Worm (Caenorhabditis elegans) whole organism, L4 larva: ENCODE data around the gene vps-54.

Source experiments
- D1046.2 ChIP-seq: fragments of 200-800 bp; sonication (Bioruptor generic); IDR thresholded peaks from 2 replicates; pipeline ENCODE4 v1.3.6; 2022; ENCODE audit warnings: missing genetic modification characterization, missing compliant biosample characterization
- F10B5.3 ChIP-seq: sonication (generic microtip); optimal IDR thresholded peaks from 2 replicates; lab custom pipeline; 2016; ENCODE audit warnings: mild to moderate bottlenecking, missing genetic modification characterization, missing compliant biosample characterization
- F26F4.8 ChIP-seq: fragments of 200-800 bp; sonication (Bioruptor generic); conservative IDR thresholded peaks from 2 replicates; pipeline ENCODE4 v1.3.6; 2022; ENCODE audit warnings: missing genetic modification characterization, missing compliant biosample characterization
- F44E2.7 ChIP-seq: fragments of 200-800 bp; sonication (Bioruptor generic); IDR thresholded peaks from 2 replicates; pipeline ENCODE4 v2.1.2; 2022; ENCODE audit warnings: missing genetic modification characterization, missing compliant biosample characterization
- Y105C5A.15 ChIP-seq: fragments of 200-800 bp; sonication (Bioruptor generic); IDR thresholded peaks from 2 replicates; pipeline ENCODE4 v1.3.6; 2022; ENCODE audit warnings: missing genetic modification characterization, missing compliant biosample characterization
- Y75B8A.6 ChIP-seq: fragments of 200-800 bp; sonication (Bioruptor generic); IDR thresholded peaks from 2 replicates; pipeline ENCODE4 v1.3.6; 2022; ENCODE audit warnings: missing genetic modification reagents, missing genetic modification characterization, missing compliant biosample characterization
- ZK337.2 ChIP-seq: fragments of 200-800 bp; sonication (Bioruptor generic); IDR thresholded peaks from 2 replicates; pipeline ENCODE4 v1.3.6; 2022; ENCODE audit warnings: missing genetic modification reagents, missing genetic modification characterization, missing compliant biosample characterization
- ZK546.5 ChIP-seq, 2 experiments: sonication (generic microtip); optimal IDR thresholded peaks; 2 replicates each; lab custom pipeline; 2017; ENCODE audit warnings: missing biosample characterization in 2 of 2, missing genetic modification characterization in 2 of 2
- attf-4 ChIP-seq: sonication (generic microtip); optimal IDR thresholded peaks from 3 replicates; lab custom pipeline; 2017; ENCODE audit warnings: missing biosample characterization, missing genetic modification characterization
- ceh-20 ChIP-seq: fragments of 200-800 bp; sonication (Bioruptor generic); IDR thresholded peaks from 2 replicates; pipeline ENCODE4 v1.3.6; 2022; ENCODE audit warnings: missing genetic modification reagents, missing genetic modification characterization, missing compliant biosample characterization
- ceh-32 ChIP-seq: sonication (generic microtip); optimal IDR thresholded peaks from 2 replicates; lab custom pipeline; 2016; ENCODE audit warnings: mild to moderate bottlenecking, missing genetic modification characterization, missing compliant biosample characterization; ENCODE audit not compliant: poor library complexity
- ceh-82 ChIP-seq: sonication (generic microtip); optimal IDR thresholded peaks from 2 replicates; lab custom pipeline; 2017; ENCODE audit warnings: missing biosample characterization, missing genetic modification characterization
- cey-2 ChIP-seq: sonication (generic microtip); optimal IDR thresholded peaks from 3 replicates; lab custom pipeline; 2017; ENCODE audit warnings: missing genetic modification characterization, mild to moderate bottlenecking, missing compliant biosample characterization, antibody characterized with exemption, borderline replicate concordance; ENCODE audit not compliant: insufficient read depth
- ctbp-1 ChIP-seq: fragments of 200-800 bp; sonication (Bioruptor generic); IDR thresholded peaks from 2 replicates; pipeline ENCODE4 v1.3.6; 2022; ENCODE audit warnings: missing genetic modification reagents, missing genetic modification characterization, missing compliant biosample characterization
- daf-12 ChIP-seq: fragments of 150-350 bp; optimal IDR thresholded peaks from 2 replicates; lab custom pipeline; 2014; ENCODE audit warnings: missing biosample characterization, missing genetic modification reagents, missing genetic modification characterization
- daf-16 ChIP-seq, 3 experiments: sonication (generic microtip); optimal IDR thresholded peaks; 2 replicates each; lab custom pipeline; 2016 to 2017; ENCODE audit warnings: missing genetic modification characterization in 3 of 3, missing genetic modification reagents in 3 of 3, mild to moderate bottlenecking in 2 of 3, missing compliant biosample characterization in 2 of 3, missing biosample characterization in 1 of 3, moderate library complexity in 1 of 3
- dmd-6 ChIP-seq: fragments of 200-800 bp; sonication (Bioruptor generic); IDR thresholded peaks from 2 replicates; pipeline ENCODE4 v1.3.6; 2022; ENCODE audit warnings: missing genetic modification reagents, missing genetic modification characterization, missing compliant biosample characterization
- dpl-1 ChIP-seq: fragments of 150-350 bp; optimal IDR thresholded peaks from 2 replicates; lab custom pipeline; 2014; ENCODE audit warnings: missing biosample characterization, missing genetic modification reagents, missing genetic modification characterization
- duxl-1 ChIP-seq: sonication (generic microtip); optimal IDR thresholded peaks from 2 replicates; lab custom pipeline; 2016; ENCODE audit warnings: mild to moderate bottlenecking, missing genetic modification characterization, moderate library complexity, missing compliant biosample characterization; ENCODE audit not compliant: poor library complexity
- dve-1 ChIP-seq: sonication (generic microtip); optimal IDR thresholded peaks from 2 replicates; lab custom pipeline; 2017; ENCODE audit warnings: antibody characterized with exemption, mild to moderate bottlenecking, missing genetic modification characterization, missing compliant biosample characterization; ENCODE audit not compliant: insufficient read depth
- egl-27 ChIP-seq: sonication (generic microtip); optimal IDR thresholded peaks from 3 replicates; lab custom pipeline; 2017; ENCODE audit warnings: missing biosample characterization, missing genetic modification reagents, missing genetic modification characterization
- hmg-1.1 ChIP-seq: fragments of 200-800 bp; sonication (Bioruptor generic); IDR thresholded peaks from 2 replicates; pipeline ENCODE4 v1.3.6; 2022; ENCODE audit warnings: missing genetic modification reagents, missing genetic modification characterization, missing compliant biosample characterization
- lim-7 ChIP-seq: fragments of 200-800 bp; sonication (Bioruptor generic); IDR thresholded peaks from 2 replicates; pipeline ENCODE4 v1.3.6; 2022; ENCODE audit warnings: missing genetic modification characterization, missing compliant biosample characterization
- lin-1 ChIP-seq: fragments of 200-800 bp; sonication (Bioruptor generic); IDR thresholded peaks from 2 replicates; pipeline ENCODE4 v1.3.6; 2022; ENCODE audit warnings: missing genetic modification reagents, missing genetic modification characterization, missing compliant biosample characterization
- lin-13 ChIP-seq: fragments of 150-350 bp; optimal IDR thresholded peaks from 2 replicates; lab custom pipeline; 2014; ENCODE audit warnings: missing biosample characterization, missing genetic modification reagents, missing genetic modification characterization
- lin-15B ChIP-seq: fragments of 150-350 bp; sonication (generic microtip); optimal IDR thresholded peaks from 3 replicates; lab custom pipeline; 2014; ENCODE audit warnings: missing biosample characterization, missing genetic modification characterization
- lin-29 ChIP-seq: fragments of 200-800 bp; sonication (Bioruptor generic); IDR thresholded peaks from 2 replicates; pipeline ENCODE4 v1.3.6; 2022; ENCODE audit warnings: missing genetic modification reagents, missing genetic modification characterization, missing compliant biosample characterization
- lin-39 ChIP-seq: fragments of 150-350 bp; optimal IDR thresholded peaks from 2 replicates; lab custom pipeline; 2014; ENCODE audit warnings: missing biosample characterization, missing genetic modification reagents, missing genetic modification characterization
- lsy-2 ChIP-seq, 2 experiments: fragments of 150-350 bp in 1 of 2; sonication (generic microtip) in 1 of 2; optimal IDR thresholded peaks; 2 replicates each; lab custom pipeline; 2014 to 2017; ENCODE audit warnings: missing biosample characterization in 2 of 2, missing genetic modification characterization in 2 of 2
- mdt-29 ChIP-seq: fragments of 200-800 bp; sonication (Bioruptor generic); IDR thresholded peaks from 2 replicates; pipeline ENCODE4 v1.3.6; 2022; ENCODE audit warnings: missing genetic modification reagents, missing genetic modification characterization, missing compliant biosample characterization
- mep-1 ChIP-seq: fragments of 150-350 bp; sonication (generic microtip); optimal IDR thresholded peaks from 3 replicates; lab custom pipeline; 2014; ENCODE audit warnings: missing biosample characterization, missing genetic modification characterization
- mes-2 ChIP-seq: sonication (generic microtip); optimal IDR thresholded peaks from 2 replicates; lab custom pipeline; 2016; ENCODE audit warnings: missing genotype, mild to moderate bottlenecking, missing genetic modification characterization, missing compliant biosample characterization; ENCODE audit not compliant: poor library complexity, severe bottlenecking
- nhr-11 ChIP-seq: fragments of 150-350 bp; optimal IDR thresholded peaks from 2 replicates; lab custom pipeline; 2014; ENCODE audit warnings: missing biosample characterization, missing genetic modification characterization
- nhr-111 ChIP-seq: fragments of 200-800 bp; sonication (Bioruptor generic); optimal IDR thresholded peaks from 2 replicates; lab custom pipeline; 2018; ENCODE audit warnings: mild to moderate bottlenecking, missing genetic modification characterization, missing compliant biosample characterization
- nhr-237 ChIP-seq: sonication (generic microtip); optimal IDR thresholded peaks from 2 replicates; lab custom pipeline; 2017; ENCODE audit warnings: missing biosample characterization, missing genetic modification characterization
- nhr-25 ChIP-seq: sonication (generic microtip); optimal IDR thresholded peaks from 2 replicates; lab custom pipeline; 2017; ENCODE audit warnings: missing genetic modification characterization, mild to moderate bottlenecking, missing compliant biosample characterization, antibody characterized with exemption, moderate library complexity, borderline replicate concordance; ENCODE audit not compliant: insufficient read depth
- nhr-42 ChIP-seq: fragments of 200-800 bp; sonication (Bioruptor generic); IDR thresholded peaks from 2 replicates; pipeline ENCODE4 v1.3.6; 2022; ENCODE audit warnings: missing genetic modification characterization, missing compliant biosample characterization
- nhr-77 ChIP-seq: fragments of 150-350 bp; optimal IDR thresholded peaks from 2 replicates; lab custom pipeline; 2014; ENCODE audit warnings: missing biosample characterization, missing genetic modification characterization
- rbr-2 ChIP-seq: sonication (generic microtip); optimal IDR thresholded peaks from 2 replicates; lab custom pipeline; 2016; ENCODE audit warnings: missing genotype, missing genetic modification characterization, missing compliant biosample characterization
- sdz-12 ChIP-seq: fragments of 200-800 bp; sonication (Bioruptor generic); optimal IDR thresholded peaks from 2 replicates; lab custom pipeline; 2018; ENCODE audit warnings: mild to moderate bottlenecking, missing genetic modification characterization, missing compliant biosample characterization
- skn-1 ChIP-seq: fragments of 150-350 bp; optimal IDR thresholded peaks from 2 replicates; lab custom pipeline; 2014; ENCODE audit warnings: missing biosample characterization, missing genetic modification characterization
- snpc-1.2 ChIP-seq: fragments of 200-800 bp; sonication (Bioruptor generic); IDR thresholded peaks from 2 replicates; pipeline ENCODE4 v1.3.6; 2022; ENCODE audit warnings: missing genetic modification reagents, missing genetic modification characterization, missing compliant biosample characterization
- spr-1 ChIP-seq: sonication (generic microtip); optimal IDR thresholded peaks from 2 replicates; lab custom pipeline; 2016; ENCODE audit warnings: mild to moderate bottlenecking, missing genetic modification characterization, missing compliant biosample characterization
- tra-1 ChIP-seq: fragments of 200-800 bp; sonication (Bioruptor generic); IDR thresholded peaks from 2 replicates; pipeline ENCODE4 v1.3.6; 2022; ENCODE audit warnings: missing genetic modification reagents, missing genetic modification characterization, missing compliant biosample characterization
- unc-130 ChIP-seq: sonication (generic microtip); optimal IDR thresholded peaks from 2 replicates; lab custom pipeline; 2016; ENCODE audit warnings: missing genetic modification reagents, missing genetic modification characterization, missing compliant biosample characterization
- unc-39 ChIP-seq: sonication (generic microtip); optimal IDR thresholded peaks from 2 replicates; lab custom pipeline; 2017; ENCODE audit warnings: missing biosample characterization, missing genetic modification characterization
- unc-62 ChIP-seq, 3 experiments: fragments of 150-350 bp in 1 of 3; sonication (generic microtip); optimal IDR thresholded peaks in 2 of 3; peaks in 1 of 3; 1 replicate in 1 of 3; 2 replicates in 2 of 3; lab custom pipeline; 2014 to 2017; ENCODE audit warnings: missing biosample characterization in 3 of 3, missing genetic modification characterization in 3 of 3, missing genetic modification reagents in 3 of 3, missing genotype in 1 of 3
- zfp-3 ChIP-seq: fragments of 200-800 bp; sonication (Bioruptor generic); conservative IDR thresholded peaks from 2 replicates; pipeline ENCODE4 v1.3.6; 2022; ENCODE audit warnings: missing genetic modification reagents, missing genetic modification characterization, missing compliant biosample characterization
- ztf-11 ChIP-seq: fragments of 150-350 bp; optimal IDR thresholded peaks from 2 replicates; lab custom pipeline; 2014; ENCODE audit warnings: missing biosample characterization, missing genetic modification characterization
- ztf-7 ChIP-seq: fragments of 150-350 bp; optimal IDR thresholded peaks from 2 replicates; lab custom pipeline; 2014; ENCODE audit warnings: missing biosample characterization, missing genetic modification characterization

The vps-54 gene

DNA sequence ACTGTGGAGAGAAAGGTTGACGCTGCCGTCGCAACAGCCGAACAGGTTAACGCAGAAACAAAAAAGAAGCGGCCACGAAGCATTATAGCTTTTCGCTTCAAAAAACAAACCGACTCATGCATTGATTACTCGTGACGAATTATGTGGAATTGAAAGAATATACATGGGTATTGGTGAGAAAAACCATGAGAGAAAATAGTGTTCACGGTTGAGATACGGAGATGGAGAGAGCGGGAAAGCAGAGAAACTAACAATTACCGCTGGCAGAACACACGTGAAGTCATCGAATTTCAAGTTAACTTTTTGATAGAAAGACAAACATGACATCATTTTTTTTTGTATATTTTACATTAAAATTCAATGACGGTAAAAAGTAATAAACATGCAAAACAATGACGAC, 40.9 kb downstream of the vps-54 start (continued):
- TF ChIP-seq rbr-2 (no peak), ztf-11 (tag; lab: Kevin White, UChicago) (no peak), F10B5.3 (tag; lab: Kevin White, UChicago) (no peak), mdt-29 (GFP tag; lab: Robert Waterston, UW) (no peak), attf-4 (tag; lab: Kevin White, UChicago) (no peak), lin-15B (tag; lab: Kevin White, UChicago) (no peak), skn-1 (tag; lab: Kevin White, UChicago) (no peak), ctbp-1 (no peak), lsy-2 (tag; optimal IDR thresholded peaks at IDR 0.05; lab: Kevin White, UChicago) (peak in 1 of 2 experiments; percentile 48), nhr-25 (no peak), ceh-20 (GFP tag; lab: Robert Waterston, UW) (no peak), dpl-1 (GFP tag; lab: Kevin White, UChicago) (peak; percentile 1), F44E2.7 (no peak), ztf-7 (tag; lab: Kevin White, UChicago) (no peak), dmd-6 (GFP tag; lab: Robert Waterston, UW) (peak; percentile 37), ceh-82 (no peak), zfp-3 (GFP tag; lab: Robert Waterston, UW) (no peak), lin-13 (no peak), nhr-42 (GFP tag; lab: Robert Waterston, UW) (no peak), cey-2 (tag; lab: Kevin White, UChicago) (no peak), egl-27 (tag; lab: Kevin White, UChicago) (no peak), duxl-1 (tag; lab: Kevin White, UChicago) (no peak), Y105C5A.15 (GFP tag; lab: Robert Waterston, UW) (no peak), snpc-1.2 (no peak), ZK546.5 (tag; optimal IDR thresholded peaks at IDR 0.05; lab: Kevin White, UChicago) (no peak), lin-39 (tag; lab: Kevin White, UChicago) (no peak), daf-12 (no peak), mes-2 (tag; lab: Kevin White, UChicago) (peak; percentile 41), lim-7 (GFP tag; lab: Robert Waterston, UW) (no peak), hmg-1.1 (0 out of 2 replicates have a peak, but pooled peaks have one; percentile 18), F26F4.8 (GFP tag; lab: Robert Waterston, UW) (0 out of 2 replicates have a peak, but pooled peaks have one; percentile 34), unc-62 (GFP tag; optimal IDR thresholded peaks at IDR 0.05 in 1 of 2; lab: Kevin White, UChicago) (no peak), unc-62 (tag; optimal IDR thresholded peaks at IDR 0.05; lab: Kevin White, UChicago) (no peak), nhr-111 (no peak), spr-1 (tag; lab: Kevin White, UChicago) (no peak), nhr-11 (tag; lab: Kevin White, UChicago) (no peak), sdz-12 (GFP tag; lab: Kevin White, UChicago) (no peak), dve-1 (tag; lab: Kevin White, UChicago) (peak; percentile 61), daf-16 (GFP tag; optimal IDR thresholded peaks at IDR 0.05; lab: Kevin White, UChicago) (no peak), daf-16 (tag; optimal IDR thresholded peaks at IDR 0.05; lab: Kevin White, UChicago) (peak; percentile 39), nhr-77 (no peak), lin-1 (GFP tag; lab: Robert Waterston, UW) (no peak), tra-1 (GFP tag; lab: Robert Waterston, UW) (no peak), nhr-237 (tag; lab: Kevin White, UChicago) (no peak), Y75B8A.6 (GFP tag; lab: Robert Waterston, UW) (no peak), lin-29 (GFP tag; lab: Robert Waterston, UW) (no peak), unc-130 (no peak), unc-39 (tag; lab: Kevin White, UChicago) (no peak), ceh-32 (tag; lab: Kevin White, UChicago) (no peak), mep-1 (tag; lab: Kevin White, UChicago) (no peak), ZK337.2 (GFP tag; lab: Robert Waterston, UW) (no peak), D1046.2 (no peak)
